Fruit fly (Drosophila melanogaster) whole organism, embryonic: ENCODE data around the gene CG17329.

Experiments used
- Asciz ChIP-seq: fragments of 200-800 bp; sonication (Bioruptor generic); optimal IDR thresholded peaks from 2 replicates; lab custom pipeline; 2017; ENCODE audit warnings: missing biosample characterization, mild to moderate bottlenecking, missing genetic modification characterization, missing genetic modification reagents
- CG10147 ChIP-seq: fragments of 200-800 bp; sonication (Bioruptor generic); optimal IDR thresholded peaks from 2 replicates; lab custom pipeline; 2019; ENCODE audit warnings: missing biosample characterization, mild to moderate bottlenecking, missing genetic modification characterization, moderate library complexity
- CG11504 ChIP-seq: fragments of 200-800 bp; sonication (Bioruptor generic); optimal IDR thresholded peaks from 3 replicates; lab custom pipeline; 2019; ENCODE audit warnings: missing biosample characterization, mild to moderate bottlenecking, missing genetic modification characterization, moderate library complexity
- CG12155 ChIP-seq: fragments of 200-800 bp; sonication (Bioruptor generic); optimal IDR thresholded peaks from 3 replicates; lab custom pipeline; 2016; ENCODE audit warnings: missing biosample characterization, missing genetic modification characterization
- CG12391 ChIP-seq: fragments of 200-800 bp; sonication (Bioruptor generic); optimal IDR thresholded peaks from 3 replicates; lab custom pipeline; 2018; ENCODE audit warnings: missing biosample characterization, mild to moderate bottlenecking, missing genetic modification characterization, moderate library complexity
- CG12942 ChIP-seq: fragments of 200-800 bp; sonication (Bioruptor generic); optimal IDR thresholded peaks from 3 replicates; lab custom pipeline; 2016; ENCODE audit warnings: missing biosample characterization, missing genetic modification characterization
- CG13775 ChIP-seq: fragments of 200-800 bp; sonication (Bioruptor generic); optimal IDR thresholded peaks from 3 replicates; lab custom pipeline; 2017; ENCODE audit warnings: missing biosample characterization, mild to moderate bottlenecking, missing genetic modification characterization
- CG17359 ChIP-seq: fragments of 200-800 bp; sonication (Bioruptor generic); optimal IDR thresholded peaks from 3 replicates; lab custom pipeline; 2018; ENCODE audit warnings: missing biosample characterization, mild to moderate bottlenecking, missing genetic modification characterization, moderate library complexity
- CG18011 ChIP-seq: fragments of 200-800 bp; sonication (Bioruptor generic); optimal IDR thresholded peaks from 2 replicates; lab custom pipeline; 2017; ENCODE audit warnings: missing biosample characterization, missing genetic modification characterization, mild to moderate bottlenecking, moderate library complexity, missing genotype
- CG18599 ChIP-seq: fragments of 200-800 bp; sonication (Bioruptor generic); optimal IDR thresholded peaks from 3 replicates; lab custom pipeline; 2017; ENCODE audit warnings: missing biosample characterization, missing genetic modification characterization, mild to moderate bottlenecking, moderate library complexity, missing genetic modification reagents
- CG18619 ChIP-seq: fragments of 200-800 bp; sonication (Bioruptor generic); optimal IDR thresholded peaks from 3 replicates; lab custom pipeline; 2017; ENCODE audit warnings: missing biosample characterization, mild to moderate bottlenecking, missing genetic modification characterization
- CG2120 ChIP-seq: fragments of 200-800 bp; sonication (Bioruptor generic); optimal IDR thresholded peaks from 3 replicates; lab custom pipeline; 2016; ENCODE audit warnings: missing biosample characterization, missing genetic modification characterization
- CG2712 ChIP-seq: fragments of 200-800 bp; optimal IDR thresholded peaks from 3 replicates; lab custom pipeline; 2019; ENCODE audit warnings: missing biosample characterization, mild to moderate bottlenecking, missing genetic modification characterization, moderate library complexity
- CG34224 ChIP-seq: fragments of 200-800 bp; sonication (Bioruptor generic); IDR thresholded peaks from 3 replicates; pipeline ENCODE4 v1.3.6; 2022; ENCODE audit warnings: missing biosample characterization, missing genetic modification characterization; ENCODE audit not compliant: partially characterized antibody
- CG3995 ChIP-seq: fragments of 200-800 bp; sonication (Bioruptor generic); optimal IDR thresholded peaks from 3 replicates; lab custom pipeline; 2016; ENCODE audit warnings: missing biosample characterization, missing genetic modification characterization
- CG4617 ChIP-seq: fragments of 200-800 bp; sonication (Bioruptor generic); optimal IDR thresholded peaks from 3 replicates; lab custom pipeline; 2016; ENCODE audit warnings: missing biosample characterization, missing genetic modification characterization, borderline replicate concordance
- CG6272 ChIP-seq: fragments of 200-800 bp; sonication (Bioruptor generic); IDR thresholded peaks from 2 replicates; pipeline ENCODE4 v1.3.6; 2022; ENCODE audit warnings: missing biosample characterization, missing genetic modification characterization
- CG7786 ChIP-seq: fragments of 200-800 bp; sonication (Bioruptor generic); optimal IDR thresholded peaks from 2 replicates; lab custom pipeline; 2016; ENCODE audit warnings: missing biosample characterization, missing genetic modification characterization
- CG9727 ChIP-seq: fragments of 200-800 bp; sonication (Bioruptor generic); optimal IDR thresholded peaks from 3 replicates; lab custom pipeline; 2017; ENCODE audit warnings: missing biosample characterization, mild to moderate bottlenecking, missing genetic modification characterization
- D19A ChIP-seq: fragments of 200-800 bp; optimal IDR thresholded peaks from 3 replicates; lab custom pipeline; 2019; ENCODE audit warnings: missing biosample characterization, mild to moderate bottlenecking, missing genetic modification characterization, moderate library complexity
- Deaf1 ChIP-seq: fragments of 200-800 bp; optimal IDR thresholded peaks from 3 replicates; lab custom pipeline; 2019; ENCODE audit warnings: missing biosample characterization, mild to moderate bottlenecking, missing genetic modification characterization, moderate library complexity
- Ets65A ChIP-seq: fragments of 200-800 bp; sonication (Bioruptor generic); peaks from one replicate; lab custom pipeline; 2016; ENCODE audit warnings: missing biosample characterization, missing genetic modification characterization
- HHEX ChIP-seq: fragments of 200-800 bp; sonication (Bioruptor generic); optimal IDR thresholded peaks from 3 replicates; lab custom pipeline; 2017; ENCODE audit warnings: missing biosample characterization, mild to moderate bottlenecking, missing genetic modification characterization, missing genetic modification reagents
- Hmr ChIP-seq: fragments of 200-800 bp; sonication (Bioruptor generic); optimal IDR thresholded peaks from 3 replicates; lab custom pipeline; 2017; ENCODE audit warnings: mild to moderate bottlenecking, missing biosample characterization, missing genetic modification reagents, missing genetic modification characterization
- Hr51 ChIP-seq, 2 experiments: fragments of 200-800 bp; sonication (Bioruptor generic); optimal IDR thresholded peaks; 2 replicates in 1 of 2; 3 replicates in 1 of 2; lab custom pipeline; 2016 to 2018; ENCODE audit warnings: missing biosample characterization in 2 of 2, missing genetic modification characterization in 2 of 2, mild to moderate bottlenecking in 1 of 2, moderate library complexity in 1 of 2
- Hsf ChIP-seq: fragments of 200-800 bp; sonication (Bioruptor generic); optimal IDR thresholded peaks from 3 replicates; lab custom pipeline; 2016; ENCODE audit warnings: missing biosample characterization, missing genetic modification characterization
- Kr ChIP-seq: fragments of 200-800 bp; sonication (Bioruptor generic); optimal IDR thresholded peaks from 2 replicates; lab custom pipeline; 2017; ENCODE audit warnings: missing biosample characterization, mild to moderate bottlenecking, missing genetic modification characterization
- Max ChIP-seq: fragments of 200-800 bp; sonication (Bioruptor generic); optimal IDR thresholded peaks from 2 replicates; lab custom pipeline; 2016; ENCODE audit warnings: missing biosample characterization, mild to moderate bottlenecking, missing genetic modification characterization
- Med ChIP-seq: fragments of 200-800 bp; sonication (Bioruptor generic); peaks from one replicate; lab custom pipeline; 2016; ENCODE audit warnings: missing biosample characterization, missing genetic modification characterization, mild to moderate bottlenecking, inconsistent platforms, moderate library complexity
- Oli ChIP-seq: fragments of 200-800 bp; sonication (Bioruptor generic); optimal IDR thresholded peaks from 2 replicates; lab custom pipeline; 2018; ENCODE audit warnings: missing biosample characterization, mild to moderate bottlenecking, missing genetic modification characterization, moderate library complexity
- PHDP ChIP-seq: fragments of 200-800 bp; sonication (Bioruptor generic); optimal IDR thresholded peaks from 3 replicates; lab custom pipeline; 2018; ENCODE audit warnings: missing biosample characterization, mild to moderate bottlenecking, missing genetic modification characterization, moderate library complexity
- Rfx ChIP-seq: fragments of 200-800 bp; sonication (Bioruptor generic); IDR thresholded peaks from 2 replicates; pipeline ENCODE4 v1.3.6; 2022; ENCODE audit warnings: missing biosample characterization, missing genetic modification characterization
- Sox100B ChIP-seq: fragments of 200-800 bp; sonication (Bioruptor generic); optimal IDR thresholded peaks from 3 replicates; lab custom pipeline; 2018; ENCODE audit warnings: missing biosample characterization, mild to moderate bottlenecking, missing genetic modification characterization
- az2 ChIP-seq: fragments of 200-800 bp; sonication (Bioruptor generic); optimal IDR thresholded peaks from 3 replicates; lab custom pipeline; 2016; ENCODE audit warnings: missing biosample characterization, missing genetic modification characterization
- bcd ChIP-seq: fragments of 200-800 bp; sonication (Bioruptor generic); optimal IDR thresholded peaks from 2 replicates; lab custom pipeline; 2017; ENCODE audit warnings: missing biosample characterization, mild to moderate bottlenecking, missing genetic modification characterization
- bsh ChIP-seq, 2 experiments: fragments of 200-800 bp; sonication (Bioruptor generic); optimal IDR thresholded peaks; 2 replicates each; lab custom pipeline; 2017 to 2018; ENCODE audit warnings: mild to moderate bottlenecking in 2 of 2, missing biosample characterization in 2 of 2, missing genetic modification characterization in 2 of 2, moderate library complexity in 1 of 2
- caup ChIP-seq: fragments of 200-800 bp; sonication (Bioruptor generic); optimal IDR thresholded peaks from 3 replicates; lab custom pipeline; 2017; ENCODE audit warnings: missing biosample characterization, mild to moderate bottlenecking, missing genetic modification characterization, moderate library complexity; ENCODE audit not compliant: severe bottlenecking
- fd96Cb ChIP-seq: fragments of 200-800 bp; sonication (Bioruptor generic); optimal IDR thresholded peaks from 2 replicates; lab custom pipeline; 2018; ENCODE audit warnings: missing biosample characterization, mild to moderate bottlenecking, missing genetic modification characterization, moderate library complexity
- gem ChIP-seq: fragments of 200-800 bp; sonication (Bioruptor generic); optimal IDR thresholded peaks from 2 replicates; lab custom pipeline; 2019; ENCODE audit warnings: missing biosample characterization, mild to moderate bottlenecking, missing genetic modification characterization, moderate library complexity
- grau ChIP-seq: fragments of 200-800 bp; optimal IDR thresholded peaks from 3 replicates; lab custom pipeline; 2019; ENCODE audit warnings: missing biosample characterization, mild to moderate bottlenecking, missing genetic modification characterization, moderate library complexity
- grn ChIP-seq: fragments of 200-800 bp; sonication (Bioruptor generic); optimal IDR thresholded peaks from 3 replicates; lab custom pipeline; 2017; ENCODE audit warnings: missing biosample characterization, missing genetic modification characterization
- ind ChIP-seq: fragments of 200-800 bp; sonication (Bioruptor generic); optimal IDR thresholded peaks from 3 replicates; lab custom pipeline; 2016; ENCODE audit warnings: missing biosample characterization, missing genetic modification characterization
- kah ChIP-seq: fragments of 200-800 bp; sonication (Bioruptor generic); optimal IDR thresholded peaks from 2 replicates; lab custom pipeline; 2018; ENCODE audit warnings: missing biosample characterization, mild to moderate bottlenecking, missing genetic modification characterization
- lilli ChIP-seq: fragments of 200-800 bp; sonication (Bioruptor generic); optimal IDR thresholded peaks from 3 replicates; lab custom pipeline; 2016; ENCODE audit warnings: missing biosample characterization, missing genetic modification characterization
- rib ChIP-seq: fragments of 200-800 bp; sonication (Bioruptor generic); IDR thresholded peaks from 2 replicates; pipeline ENCODE4 v1.3.6; 2022; ENCODE audit warnings: missing biosample characterization, missing genetic modification characterization
- sr ChIP-seq: fragments of 200-800 bp; sonication (Bioruptor generic); IDR thresholded peaks from 3 replicates; pipeline ENCODE4 v1.3.6; 2022; ENCODE audit warnings: missing biosample characterization, missing genetic modification characterization
- tx ChIP-seq: fragments of 200-800 bp; sonication (Bioruptor generic); optimal IDR thresholded peaks from 2 replicates; lab custom pipeline; 2016; ENCODE audit warnings: missing biosample characterization, missing genetic modification characterization
- unpg ChIP-seq: fragments of 200-800 bp; sonication (Bioruptor generic); optimal IDR thresholded peaks from 3 replicates; lab custom pipeline; 2018; ENCODE audit warnings: missing biosample characterization, mild to moderate bottlenecking, missing genetic modification characterization, moderate library complexity

Gene CG17329

DNA sequence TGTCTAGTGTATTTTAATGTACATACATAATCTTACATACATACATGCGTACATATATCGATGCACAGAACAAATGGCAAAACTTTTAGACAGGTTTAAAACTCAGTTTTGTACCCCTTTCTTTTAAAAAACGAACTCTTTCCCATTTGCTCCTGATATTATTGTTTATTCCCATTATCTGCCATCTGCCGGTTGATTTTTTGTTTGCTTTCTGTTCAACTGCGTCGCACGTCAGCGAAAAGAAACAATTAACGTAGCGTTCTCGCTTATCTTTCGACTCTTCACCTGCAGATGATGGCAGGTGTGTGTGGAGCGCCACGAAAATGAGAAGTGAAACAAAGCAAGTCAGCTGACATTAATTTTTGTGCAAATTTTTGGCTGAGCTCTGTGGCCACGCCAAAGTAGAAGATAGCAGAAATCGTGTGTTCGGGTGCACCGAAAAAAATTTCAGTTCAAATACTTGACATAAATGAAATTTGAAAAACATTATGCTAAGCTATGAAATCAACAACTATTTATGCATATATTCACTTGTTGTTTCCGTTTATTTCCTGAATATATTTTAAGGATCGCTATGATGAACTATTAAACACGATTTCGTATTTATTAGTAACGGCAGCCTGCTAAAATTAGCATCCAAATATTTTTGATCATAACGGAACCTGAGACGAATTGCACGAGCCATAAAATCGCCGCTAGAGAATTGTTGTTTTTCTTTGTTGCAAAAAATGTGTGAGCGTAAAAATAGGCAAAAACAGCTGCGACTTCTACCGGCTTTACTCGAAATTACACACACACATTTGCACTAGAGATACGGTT, 20.2 kb upstream of the CG17329 start:
- TF ChIP-seq CG2120 (GFP tag; lab: Kevin White, UChicago) = peak; percentile 67
- TF ChIP-seq Oli (tag; lab: Kevin White, UChicago) = peak; percentile 38
- TF ChIP-seq lilli (GFP tag; lab: Kevin White, UChicago) = no peak
- TF ChIP-seq CG34224 (GFP tag; lab: Robert Waterston, UW) = no peak
- peak; percentile 43 for TF ChIP-seq ind
- TF ChIP-seq Hsf (GFP tag; lab: Kevin White, UChicago) = peak; percentile 36
- peak; percentile 16 for TF ChIP-seq CG18011 (GFP tag; lab: Kevin White, UChicago)
- TF ChIP-seq gem = peak; percentile 66
- peak; percentile 63 for TF ChIP-seq CG13775 (GFP tag; lab: Kevin White, UChicago)
- TF ChIP-seq Kr (GFP tag; lab: Kevin White, UChicago) = peak; percentile 21
- peak; percentile 43 for TF ChIP-seq CG11504 (tag; lab: Kevin White, UChicago)
- TF ChIP-seq CG17359 = peak; percentile 13
- peak; percentile 9 for TF ChIP-seq CG12942 (GFP tag; lab: Kevin White, UChicago)
- peak; percentile 22 for TF ChIP-seq HHEX
- no peak for TF ChIP-seq Rfx
- TF ChIP-seq CG12391 (tag; lab: Kevin White, UChicago) = peak; percentile 35
- peak; percentile 25 for TF ChIP-seq Hmr (GFP tag; lab: Kevin White, UChicago)
- TF ChIP-seq bsh (GFP tag; optimal IDR thresholded peaks at IDR 0.05; lab: Kevin White, UChicago) = peak in 1 of 2 experiments; percentile 13
- TF ChIP-seq tx (GFP tag; lab: Kevin White, UChicago) = no peak
- no peak for TF ChIP-seq Max
- peak; percentile 1 for TF ChIP-seq caup
- peak; percentile 6 for TF ChIP-seq Deaf1 (tag; lab: Kevin White, UChicago)
- TF ChIP-seq Med = peak; percentile 85
- no peak for TF ChIP-seq CG4617 (GFP tag; lab: Kevin White, UChicago)
- TF ChIP-seq kah (GFP tag; lab: Kevin White, UChicago) = no peak
- peak; percentile 73 for TF ChIP-seq grn (GFP tag; lab: Kevin White, UChicago)
- TF ChIP-seq CG2712 (tag; lab: Kevin White, UChicago) = peak; percentile 0
- no peak for TF ChIP-seq D19A (tag; lab: Kevin White, UChicago)
- peak; percentile 52 for TF ChIP-seq CG9727 (GFP tag; lab: Kevin White, UChicago)
- TF ChIP-seq fd96Cb (tag; lab: Kevin White, UChicago) = peak; percentile 27
- peak; percentile 0 for TF ChIP-seq CG3995 (GFP tag; lab: Kevin White, UChicago)
- peak; percentile 4 for TF ChIP-seq CG10147 (GFP tag; lab: Kevin White, UChicago)
- peak; percentile 15 for TF ChIP-seq CG12155
- peak; percentile 22 for TF ChIP-seq grau (tag; lab: Kevin White, UChicago)
- TF ChIP-seq CG18619 (GFP tag; lab: Kevin White, UChicago) = peak; percentile 7
- TF ChIP-seq unpg (GFP tag; lab: Kevin White, UChicago) = peak; percentile 15
- no peak for TF ChIP-seq rib (GFP tag; lab: Robert Waterston, UW)
- TF ChIP-seq sr (GFP tag; lab: Robert Waterston, UW) = no peak
- TF ChIP-seq az2 (GFP tag; lab: Kevin White, UChicago) = no peak
- TF ChIP-seq CG6272 (GFP tag; lab: Robert Waterston, UW) = no peak
- TF ChIP-seq PHDP = peak; percentile 32
- peak; percentile 46 for TF ChIP-seq CG18599
- TF ChIP-seq Ets65A = peak; percentile 59
- TF ChIP-seq Asciz (GFP tag; lab: Kevin White, UChicago) = peak; percentile 6
- peak in 1 of 2 experiments; percentile 3 for TF ChIP-seq Hr51 (GFP tag; optimal IDR thresholded peaks at IDR 0.05; lab: Kevin White, UChicago)
- TF ChIP-seq Sox100B = peak; percentile 37
- peak; percentile 46 for TF ChIP-seq bcd (GFP tag; lab: Kevin White, UChicago)
- TF ChIP-seq CG7786 (GFP tag; lab: Kevin White, UChicago) = peak; percentile 24
